Fruit fly (Drosophila melanogaster) whole organism, embryonic: ENCODE measurements around the gene Dpm1.

Source experiments
- CG10274 ChIP-seq: fragments of 200-800 bp; sonication (Bioruptor generic); optimal IDR thresholded peaks from 3 replicates; lab custom pipeline; 2017; ENCODE audit warnings: missing biosample characterization, mild to moderate bottlenecking, missing genetic modification characterization
- CG10543 ChIP-seq: fragments of 200-800 bp; sonication (Bioruptor generic); optimal IDR thresholded peaks from 3 replicates; lab custom pipeline; 2017; ENCODE audit warnings: missing biosample characterization, mild to moderate bottlenecking, missing genetic modification characterization, moderate library complexity
- CG10654 ChIP-seq: fragments of 200-800 bp; sonication (Bioruptor generic); optimal IDR thresholded peaks from 2 replicates; lab custom pipeline; 2016; ENCODE audit warnings: missing biosample characterization, missing genetic modification characterization
- CG11456 ChIP-seq: fragments of 200-800 bp; sonication (Bioruptor generic); IDR thresholded peaks from 3 replicates; pipeline ENCODE4 v1.3.6; 2022; ENCODE audit warnings: missing biosample characterization, missing genetic modification characterization
- CG11695 ChIP-seq: fragments of 200-800 bp; sonication (Bioruptor generic); IDR thresholded peaks from 3 replicates; pipeline ENCODE4 v1.3.6; 2022; ENCODE audit warnings: missing biosample characterization, missing genetic modification characterization
- CG12071 ChIP-seq: fragments of 200-800 bp; sonication (Bioruptor generic); optimal IDR thresholded peaks from 3 replicates; lab custom pipeline; 2018; ENCODE audit warnings: missing biosample characterization, mild to moderate bottlenecking, missing genetic modification characterization
- CG1602 ChIP-seq: fragments of 200-800 bp; sonication (Bioruptor generic); optimal IDR thresholded peaks from 3 replicates; lab custom pipeline; 2016; ENCODE audit warnings: missing biosample characterization, missing genetic modification characterization
- CG2199 ChIP-seq: fragments of 200-800 bp; sonication (Bioruptor generic); IDR thresholded peaks from 3 replicates; pipeline ENCODE4 v1.3.6; 2022; ENCODE audit warnings: missing biosample characterization, missing genetic modification characterization
- CG30403 ChIP-seq: fragments of 200-800 bp; sonication (Bioruptor generic); optimal IDR thresholded peaks from 3 replicates; lab custom pipeline; 2016; ENCODE audit warnings: missing biosample characterization, missing genetic modification characterization
- CG3065 ChIP-seq: fragments of 200-800 bp; sonication (Bioruptor generic); optimal IDR thresholded peaks from 2 replicates; lab custom pipeline; 2016; ENCODE audit warnings: missing biosample characterization, missing genetic modification characterization
- CG31224 ChIP-seq: fragments of 200-800 bp; sonication (Bioruptor generic); IDR thresholded peaks from 2 replicates; pipeline ENCODE4 v1.3.6; 2022; ENCODE audit warnings: missing biosample characterization, missing genetic modification characterization
- CG32767 ChIP-seq: fragments of 200-800 bp; sonication (Bioruptor generic); IDR thresholded peaks from 2 replicates; pipeline ENCODE4 v1.3.6; 2022; ENCODE audit warnings: missing biosample characterization, missing genetic modification characterization
- CG34376 ChIP-seq: fragments of 200-800 bp; sonication (Bioruptor generic); optimal IDR thresholded peaks from 2 replicates; lab custom pipeline; 2018; ENCODE audit warnings: missing biosample characterization, mild to moderate bottlenecking, missing genetic modification characterization
- CG34422 ChIP-seq: fragments of 200-800 bp; sonication (Bioruptor generic); IDR thresholded peaks from 3 replicates; pipeline ENCODE4 v1.3.6; 2022; ENCODE audit warnings: missing biosample characterization, missing genetic modification characterization
- CG4854 ChIP-seq: fragments of 200-800 bp; sonication (Bioruptor generic); optimal IDR thresholded peaks from 2 replicates; lab custom pipeline; 2016; ENCODE audit warnings: missing biosample characterization, missing genetic modification characterization, inconsistent platforms
- CG5245 ChIP-seq: fragments of 200-800 bp; sonication (Bioruptor generic); optimal IDR thresholded peaks from 3 replicates; lab custom pipeline; 2016; ENCODE audit warnings: missing biosample characterization, missing genetic modification characterization
- CG6765 ChIP-seq: fragments of 200-800 bp; sonication (Bioruptor generic); optimal IDR thresholded peaks from 3 replicates; lab custom pipeline; 2017; ENCODE audit warnings: missing biosample characterization, mild to moderate bottlenecking, missing genetic modification characterization
- CG6791 ChIP-seq: fragments of 200-800 bp; sonication (Bioruptor generic); IDR thresholded peaks from 3 replicates; pipeline ENCODE4 v1.3.6; 2022; ENCODE audit warnings: missing biosample characterization, missing genetic modification characterization; ENCODE audit not compliant: partially characterized antibody
- CG9215 ChIP-seq: fragments of 200-800 bp; sonication (Bioruptor generic); IDR thresholded peaks from 2 replicates; pipeline ENCODE4 v1.3.6; 2022; ENCODE audit warnings: missing biosample characterization, missing genetic modification characterization
- CoRest ChIP-seq: fragments of 200-800 bp; sonication (Bioruptor generic); optimal IDR thresholded peaks from 3 replicates; lab custom pipeline; 2018; ENCODE audit warnings: missing biosample characterization, mild to moderate bottlenecking, missing genetic modification characterization, moderate library complexity
- Eip74EF ChIP-seq, 2 experiments: fragments of 200-800 bp in 1 of 2; fragments of >200 bp in 1 of 2; sonication (Bioruptor generic) in 1 of 2; optimal IDR thresholded peaks; 2 replicates each; lab custom pipeline; 2017 to 2019; ENCODE audit warnings: missing biosample characterization in 2 of 2, missing genetic modification characterization in 2 of 2, mild to moderate bottlenecking in 1 of 2, moderate library complexity in 1 of 2
- Elba2 ChIP-seq: fragments of 200-800 bp; sonication (Bioruptor generic); optimal IDR thresholded peaks from 3 replicates; lab custom pipeline; 2016; ENCODE audit warnings: missing biosample characterization, missing genetic modification characterization
- Ets65A ChIP-seq: fragments of 200-800 bp; sonication (Bioruptor generic); peaks from one replicate; lab custom pipeline; 2016; ENCODE audit warnings: missing biosample characterization, missing genetic modification characterization
- Fer2 ChIP-seq: fragments of 200-800 bp; sonication (Bioruptor generic); optimal IDR thresholded peaks from 2 replicates; lab custom pipeline; 2018; ENCODE audit warnings: missing biosample characterization, mild to moderate bottlenecking, missing genetic modification characterization, moderate library complexity
- Hmx ChIP-seq: fragments of 200-800 bp; sonication (Bioruptor generic); optimal IDR thresholded peaks from 2 replicates; lab custom pipeline; 2016; ENCODE audit warnings: missing biosample characterization, missing genetic modification characterization
- Hr78 ChIP-seq, 2 experiments: fragments of 200-800 bp in 1 of 2; fragments of >200 bp in 1 of 2; sonication (Bioruptor generic) in 1 of 2; optimal IDR thresholded peaks; 2 replicates each; lab custom pipeline; 2017 to 2019; ENCODE audit warnings: missing biosample characterization in 2 of 2, missing genetic modification characterization in 2 of 2, mild to moderate bottlenecking in 1 of 2, moderate library complexity in 1 of 2
- Med ChIP-seq: fragments of 200-800 bp; sonication (Bioruptor generic); peaks from one replicate; lab custom pipeline; 2016; ENCODE audit warnings: missing biosample characterization, missing genetic modification characterization, mild to moderate bottlenecking, inconsistent platforms, moderate library complexity
- Mrtf ChIP-seq: fragments of 200-800 bp; sonication (Bioruptor generic); IDR thresholded peaks from 3 replicates; pipeline ENCODE4 v1.3.6; 2022; ENCODE audit warnings: missing biosample characterization, missing genetic modification characterization
- NFAT ChIP-seq: fragments of 200-800 bp; sonication (Bioruptor generic); IDR thresholded peaks from 2 replicates; pipeline ENCODE4 v1.3.6; 2022; ENCODE audit warnings: missing biosample characterization, missing genetic modification characterization
- Poxn ChIP-seq: fragments of 200-800 bp; sonication (Bioruptor generic); IDR thresholded peaks from 2 replicates; pipeline ENCODE4 v1.3.6; 2022; ENCODE audit warnings: missing biosample characterization, missing genetic modification characterization
- Six4 ChIP-seq: fragments of 200-800 bp; sonication (Bioruptor generic); optimal IDR thresholded peaks from 2 replicates; lab custom pipeline; 2016; ENCODE audit warnings: missing biosample characterization, missing genetic modification characterization
- Sox100B ChIP-seq: fragments of 200-800 bp; sonication (Bioruptor generic); optimal IDR thresholded peaks from 3 replicates; lab custom pipeline; 2018; ENCODE audit warnings: missing biosample characterization, mild to moderate bottlenecking, missing genetic modification characterization
- Sox102F ChIP-seq: fragments of 200-800 bp; sonication (Bioruptor generic); optimal IDR thresholded peaks from 2 replicates; lab custom pipeline; 2018; ENCODE audit warnings: missing biosample characterization, mild to moderate bottlenecking, missing genetic modification characterization, moderate library complexity
- Tbp ChIP-seq: fragments of >200 bp; optimal IDR thresholded peaks from 2 replicates; lab custom pipeline; 2018; ENCODE audit warnings: missing biosample characterization, missing genetic modification characterization
- amos ChIP-seq: fragments of 200-800 bp; sonication (Bioruptor generic); IDR thresholded peaks from 2 replicates; pipeline ENCODE4 v1.3.6; 2022; ENCODE audit warnings: missing biosample characterization, missing genetic modification characterization; ENCODE audit not compliant: partially characterized antibody
- az2 ChIP-seq: fragments of 200-800 bp; sonication (Bioruptor generic); optimal IDR thresholded peaks from 3 replicates; lab custom pipeline; 2016; ENCODE audit warnings: missing biosample characterization, missing genetic modification characterization
- bab2 ChIP-seq: fragments of 200-800 bp; sonication (Bioruptor generic); optimal IDR thresholded peaks from 2 replicates; lab custom pipeline; 2016; ENCODE audit warnings: missing biosample characterization, missing genetic modification characterization
- btn ChIP-seq: fragments of 200-800 bp; sonication (Bioruptor generic); optimal IDR thresholded peaks from 2 replicates; lab custom pipeline; 2016; ENCODE audit warnings: missing biosample characterization, missing genetic modification characterization
- disco-r ChIP-seq: fragments of 200-800 bp; sonication (Bioruptor generic); optimal IDR thresholded peaks from 2 replicates; lab custom pipeline; 2016; ENCODE audit warnings: missing biosample characterization, missing genetic modification characterization
- dpn ChIP-seq, 2 experiments: fragments of 200-800 bp; sonication (Bioruptor generic); optimal IDR thresholded peaks; 3 replicates each; lab custom pipeline; 2016; ENCODE audit warnings: missing biosample characterization in 2 of 2, missing genetic modification characterization in 2 of 2
- grau ChIP-seq: fragments of 200-800 bp; optimal IDR thresholded peaks from 3 replicates; lab custom pipeline; 2019; ENCODE audit warnings: missing biosample characterization, mild to moderate bottlenecking, missing genetic modification characterization, moderate library complexity
- her ChIP-seq: fragments of 200-800 bp; sonication (Bioruptor generic); optimal IDR thresholded peaks from 2 replicates; lab custom pipeline; 2016; ENCODE audit warnings: missing biosample characterization, missing genetic modification characterization
- hth ChIP-seq: fragments of >200 bp; optimal IDR thresholded peaks from 2 replicates; lab custom pipeline; 2017; ENCODE audit warnings: inconsistent platforms
- mld ChIP-seq: fragments of 200-800 bp; sonication (Bioruptor generic); IDR thresholded peaks from 3 replicates; pipeline ENCODE4 v1.3.6; 2022; ENCODE audit warnings: missing biosample characterization, missing genetic modification characterization; ENCODE audit not compliant: partially characterized antibody
- nerfin-1 ChIP-seq: fragments of 200-800 bp; sonication (Bioruptor generic); optimal IDR thresholded peaks from 3 replicates; lab custom pipeline; 2019; ENCODE audit warnings: missing biosample characterization, mild to moderate bottlenecking, missing genetic modification characterization, moderate library complexity
- org-1 ChIP-seq: fragments of 200-800 bp; sonication (Bioruptor generic); optimal IDR thresholded peaks from 2 replicates; lab custom pipeline; 2017; ENCODE audit warnings: missing biosample characterization, missing genetic modification characterization
- pfk ChIP-seq: fragments of 200-800 bp; sonication (Bioruptor generic); optimal IDR thresholded peaks from 2 replicates; lab custom pipeline; 2018; ENCODE audit warnings: missing biosample characterization, mild to moderate bottlenecking, missing genetic modification characterization, moderate library complexity
- pum ChIP-seq: fragments of 200-800 bp; sonication (Bioruptor generic); optimal IDR thresholded peaks from 2 replicates; lab custom pipeline; 2016; ENCODE audit warnings: missing biosample characterization, missing genetic modification characterization
- ranshi ChIP-seq: fragments of 200-800 bp; sonication (Bioruptor generic); IDR thresholded peaks from 2 replicates; pipeline ENCODE4 v1.3.6; 2022; ENCODE audit warnings: missing biosample characterization, missing genetic modification characterization
- trh ChIP-seq: fragments of 200-800 bp; sonication (Bioruptor generic); optimal IDR thresholded peaks from 2 replicates; lab custom pipeline; 2016; ENCODE audit warnings: missing biosample characterization, missing genetic modification characterization
- usp ChIP-seq: fragments of >200 bp; optimal IDR thresholded peaks from 2 replicates; lab custom pipeline; 2017; ENCODE audit warnings: missing biosample characterization, missing genetic modification characterization

Gene Dpm1

DNA sequence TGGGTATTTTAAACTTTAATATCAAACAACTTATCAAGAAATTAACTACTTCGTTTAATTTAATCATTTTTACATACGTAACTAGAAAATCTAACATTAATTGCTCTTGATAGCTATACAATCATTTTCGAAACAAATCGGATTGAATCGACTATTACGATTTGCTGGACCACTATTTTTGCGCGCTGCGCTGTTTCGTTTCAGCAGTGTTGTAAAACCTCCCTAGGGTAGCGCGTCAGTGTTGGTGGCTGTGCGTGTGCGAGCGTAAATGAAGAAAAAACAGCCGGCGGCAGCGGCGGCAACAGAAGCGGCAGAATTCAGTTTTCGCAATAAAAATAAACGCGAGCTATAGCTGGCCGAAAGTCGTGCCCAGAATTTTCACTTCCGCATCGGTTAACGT lies 7.1 kb upstream of the Dpm1 start, which contains the start of gene CG33116 (continued):
- TF ChIP-seq Eip74EF (GFP tag; optimal IDR thresholded peaks at IDR 0.05; lab: Kevin White, UChicago) (peak in 1 of 2 experiments; percentile 53), nerfin-1 (tag; lab: Kevin White, UChicago) (peak; percentile 80), Fer2 (tag; lab: Kevin White, UChicago) (peak; percentile 32), grau (tag; lab: Kevin White, UChicago) (peak; percentile 81), org-1 (GFP tag; lab: Kevin White, UChicago) (peak; percentile 75), CG6765 (GFP tag; lab: Kevin White, UChicago) (peak; percentile 71), NFAT (GFP tag; lab: Robert Waterston, UW) (peak; percentile 83), CG11456 (GFP tag; lab: Robert Waterston, UW) (peak; percentile 85), Six4 (GFP tag; lab: Kevin White, UChicago) (peak; percentile 73), CG11695 (GFP tag; lab: Robert Waterston, UW) (peak; percentile 76; the same call in 2 of the 3 replicates), CG10274 (peak; percentile 24), Hr78 (GFP tag; optimal IDR thresholded peaks at IDR 0.05; lab: Kevin White, UChicago) (peak in 1 of 2 experiments; percentile 17), pum (peak; percentile 85), CG9215 (GFP tag; lab: Robert Waterston, UW) (peak; percentile 51; the same call in 1 of the 2 replicates), mld (GFP tag; lab: Robert Waterston, UW) (no peak), hth (lab: Kevin White, UChicago) (no peak), CG34422 (GFP tag; lab: Robert Waterston, UW) (peak; percentile 95; the same call in 2 of the 3 replicates), ranshi (GFP tag; lab: Robert Waterston, UW) (peak; percentile 77; the same call in 1 of the 2 replicates), disco-r (GFP tag; lab: Kevin White, UChicago) (peak; percentile 66), dpn (GFP tag; optimal IDR thresholded peaks at IDR 0.05; lab: Kevin White, UChicago) (peak; percentile 86 to 87), CG12071 (GFP tag; lab: Kevin White, UChicago) (peak; percentile 79), her (GFP tag; lab: Kevin White, UChicago) (peak; percentile 82), CG34376 (GFP tag; lab: Kevin White, UChicago) (peak; percentile 61), bab2 (peak; percentile 81), Sox100B (GFP tag; lab: Kevin White, UChicago) (peak; percentile 72), Mrtf (GFP tag; lab: Robert Waterston, UW) (peak; percentile 40; the same call in 1 of the 3 replicates), Sox102F (GFP tag; lab: Kevin White, UChicago) (peak; percentile 76), Ets65A (peak; percentile 98), CG31224 (0 out of 2 replicates have a peak, but pooled peaks have one; percentile 26), az2 (GFP tag; lab: Kevin White, UChicago) (peak; percentile 85), CG10543 (GFP tag; lab: Kevin White, UChicago) (peak; percentile 49), CG30403 (GFP tag; lab: Kevin White, UChicago) (peak; percentile 87), CG1602 (GFP tag; lab: Kevin White, UChicago) (peak; percentile 75), CG32767 (GFP tag; lab: Robert Waterston, UW) (0 out of 2 replicates have a peak, but pooled peaks have one; percentile 54), Hmx (GFP tag; lab: Kevin White, UChicago) (peak; percentile 54), Elba2 (GFP tag; lab: Kevin White, UChicago) (peak; percentile 12), CG3065 (peak; percentile 18), usp (GFP tag; lab: Kevin White, UChicago) (no peak), Med (GFP tag; lab: Kevin White, UChicago) (peak; percentile 98), amos (GFP tag; lab: Robert Waterston, UW) (no peak; the same call in 1 of the 2 replicates), trh (GFP tag; lab: Kevin White, UChicago) (peak; percentile 49), CG2199 (peak; percentile 89; the same call in 2 of the 3 replicates), CG10654 (GFP tag; lab: Kevin White, UChicago) (peak; percentile 84), CG4854 (GFP tag; lab: Kevin White, UChicago) (peak; percentile 70), Poxn (GFP tag; lab: Robert Waterston, UW) (no peak), pfk (peak; percentile 23), Tbp (no peak), CoRest (peak; percentile 80), CG6791 (peak; percentile 42; the same call in 1 of the 3 replicates), btn (GFP tag; lab: Kevin White, UChicago) (peak; percentile 59), CG5245 (GFP tag; lab: Kevin White, UChicago) (peak; percentile 76)
